Worm (Caenorhabditis elegans) whole organism, early embryonic: ENCODE data around the gene D2024.18.
A peak's percentile ranks its signal among the peaks of the same experiment; 100 is the strongest.

Source experiments
- B0310.2 ChIP-seq: sonication (generic microtip); optimal IDR thresholded peaks from 2 replicates; lab custom pipeline; 2016; ENCODE audit warnings: mild to moderate bottlenecking, missing genetic modification characterization, missing compliant biosample characterization
- F13C5.2 ChIP-seq: sonication (generic microtip); optimal IDR thresholded peaks from 2 replicates; lab custom pipeline; 2017; ENCODE audit warnings: mild to moderate bottlenecking, missing genetic modification characterization, inconsistent platforms, missing compliant biosample characterization
- aly-1 ChIP-seq: sonication (generic microtip); optimal IDR thresholded peaks from 2 replicates; lab custom pipeline; 2016; ENCODE audit warnings: missing genetic modification characterization, missing compliant biosample characterization
- ama-1 ChIP-seq: fragments of 150-350 bp; optimal IDR thresholded peaks from 2 replicates; lab custom pipeline; 2014
- ceh-13 ChIP-seq: fragments of 200-800 bp; sonication (Bioruptor generic); optimal IDR thresholded peaks from 2 replicates; lab custom pipeline; 2018; ENCODE audit warnings: mild to moderate bottlenecking, missing genetic modification characterization, missing compliant biosample characterization
- ceh-36 ChIP-seq: sonication (generic microtip); optimal IDR thresholded peaks from 2 replicates; lab custom pipeline; 2016; ENCODE audit warnings: missing genetic modification characterization, inconsistent platforms, missing compliant biosample characterization
- ets-7 ChIP-seq: sonication (generic microtip); optimal IDR thresholded peaks from 2 replicates; lab custom pipeline; 2016; ENCODE audit warnings: missing genotype, missing genetic modification characterization, missing compliant biosample characterization
- flt-1 ChIP-seq: fragments of 200-800 bp; sonication (Bioruptor generic); IDR thresholded peaks from 2 replicates; pipeline ENCODE4 v1.3.6; 2022; ENCODE audit warnings: missing genetic modification characterization, missing compliant biosample characterization
- hmbx-1 ChIP-seq: sonication (generic microtip); optimal IDR thresholded peaks from 2 replicates; lab custom pipeline; 2016; ENCODE audit warnings: mild to moderate bottlenecking, missing genetic modification characterization, missing compliant biosample characterization
- hmg-4 ChIP-seq: fragments of 200-800 bp; sonication (Bioruptor generic); optimal IDR thresholded peaks from 2 replicates; lab custom pipeline; 2018; ENCODE audit warnings: mild to moderate bottlenecking, missing genetic modification characterization, missing compliant biosample characterization
- hnd-1 ChIP-seq: sonication (generic microtip); optimal IDR thresholded peaks from 2 replicates; lab custom pipeline; 2016; ENCODE audit warnings: missing genetic modification characterization, missing compliant biosample characterization
- pes-1 ChIP-seq: fragments of 200-800 bp; sonication (Bioruptor generic); IDR thresholded peaks from 2 replicates; pipeline ENCODE4 v1.3.6; 2022; ENCODE audit warnings: missing genetic modification reagents, missing genetic modification characterization, missing compliant biosample characterization
- scrt-1 ChIP-seq: fragments of 200-800 bp; sonication (Bioruptor generic); IDR thresholded peaks from 2 replicates; pipeline ENCODE4 v1.3.6; 2022; ENCODE audit warnings: missing genetic modification characterization, missing compliant biosample characterization
- sea-1 ChIP-seq: fragments of 200-800 bp; sonication (Bioruptor generic); conservative IDR thresholded peaks from 2 replicates; pipeline ENCODE4 v1.3.6; 2022; ENCODE audit warnings: missing genetic modification characterization, missing compliant biosample characterization
- tbx-11 ChIP-seq: fragments of 200-800 bp; sonication (Bioruptor generic); IDR thresholded peaks from 2 replicates; pipeline ENCODE4 v1.3.6; 2022; ENCODE audit warnings: missing genetic modification characterization, missing compliant biosample characterization
- tbx-37 ChIP-seq: fragments of 200-800 bp; sonication (Bioruptor generic); conservative IDR thresholded peaks from 2 replicates; pipeline ENCODE4 v1.3.6; 2022; ENCODE audit warnings: missing genetic modification reagents, missing genetic modification characterization, missing compliant biosample characterization
- tra-4 ChIP-seq: sonication (generic microtip); optimal IDR thresholded peaks from 2 replicates; lab custom pipeline; 2017; ENCODE audit warnings: missing genetic modification characterization, missing compliant biosample characterization

Gene D2024.18

DNA sequence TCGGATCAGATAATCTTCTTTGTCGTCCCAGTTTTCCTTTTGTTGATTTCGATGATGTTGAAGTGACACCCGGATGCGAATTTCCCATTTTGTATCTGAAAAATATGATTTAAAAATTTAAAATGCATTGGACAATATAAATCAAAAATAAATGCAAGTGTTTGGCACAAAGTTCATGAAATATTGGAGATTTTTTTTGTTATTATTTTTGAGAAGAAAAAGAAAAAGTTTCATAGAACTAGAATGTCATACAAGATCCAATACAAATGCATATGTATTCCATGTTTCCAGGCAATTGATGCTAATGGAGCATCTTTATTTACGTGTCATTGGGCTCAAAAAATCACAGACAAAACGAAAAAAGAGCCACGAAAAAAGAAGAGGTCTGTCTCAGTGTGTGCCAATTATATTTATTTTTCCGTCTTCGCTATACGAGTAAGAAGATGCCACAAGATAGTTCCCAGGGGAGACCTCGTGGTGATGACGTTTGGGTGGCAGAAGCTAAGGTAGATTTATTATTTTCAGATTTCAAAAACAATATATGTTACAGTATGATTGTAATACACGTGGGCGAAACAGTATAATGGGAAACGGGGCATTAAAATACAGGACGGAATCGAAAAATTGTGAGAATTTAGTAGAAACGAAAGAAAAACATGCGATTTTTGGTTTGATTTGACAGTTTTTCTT, 30.7 kb upstream of the D2024.18 start, which contains the start of the genes glb-23 and R13A1.1:
Gene glb-23, minus strand, starts transcription at position 101 of the 690 bp plus-strand sequence.
Gene R13A1.1, plus strand, starts transcription at position 640 of the 690 bp plus-strand sequence.
- TF ChIP-seq pes-1 (GFP tag; lab: Robert Waterston, UW), result no peak
- TF ChIP-seq sea-1 (GFP tag; lab: Robert Waterston, UW), result no peak
- no peak for TF ChIP-seq tbx-37 (GFP tag; lab: Robert Waterston, UW)
- TF ChIP-seq ama-1, result no peak
- no peak for TF ChIP-seq tra-4 (tag; lab: Kevin White, UChicago)
- no peak for TF ChIP-seq hnd-1 (tag; lab: Kevin White, UChicago)
- no peak for TF ChIP-seq B0310.2
- TF ChIP-seq scrt-1 (GFP tag; lab: Robert Waterston, UW), result no peak
- TF ChIP-seq ceh-13 (GFP tag; lab: Kevin White, UChicago), result no peak
- TF ChIP-seq F13C5.2 (tag; lab: Kevin White, UChicago), result no peak
- TF ChIP-seq tbx-11 (GFP tag; lab: Robert Waterston, UW), result no peak
- TF ChIP-seq hmbx-1 (tag; lab: Kevin White, UChicago), result no peak
- TF ChIP-seq hmg-4, result no peak
- TF ChIP-seq aly-1 (tag; lab: Kevin White, UChicago), result no peak
- TF ChIP-seq flt-1 (GFP tag; lab: Robert Waterston, UW), result no peak
- no peak for TF ChIP-seq ets-7 (tag; lab: Kevin White, UChicago)

DNA sequence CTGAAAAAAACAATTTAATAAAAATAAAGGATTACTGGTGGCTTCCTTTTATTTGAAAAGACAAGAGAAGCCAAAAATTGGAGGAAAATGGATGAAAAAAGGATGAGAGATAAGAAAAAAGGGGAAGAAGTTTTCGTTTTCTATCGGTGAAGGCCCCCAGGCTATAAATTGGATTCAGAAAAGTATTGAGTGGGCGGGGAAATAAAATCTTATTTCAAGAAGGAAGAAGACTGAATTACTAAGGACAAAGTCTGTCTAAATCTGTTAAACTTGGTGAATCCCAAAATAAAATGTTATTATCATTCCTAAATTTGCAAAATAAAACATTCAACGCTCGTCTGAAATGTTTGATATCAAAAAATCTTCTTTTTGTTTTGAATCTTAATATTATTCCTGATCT, 28.2 kb upstream of the D2024.18 start:
- TF ChIP-seq hmbx-1 (tag; lab: Kevin White, UChicago), result no peak
- no peak for TF ChIP-seq ceh-13 (GFP tag; lab: Kevin White, UChicago)
- TF ChIP-seq scrt-1 (GFP tag; lab: Robert Waterston, UW), result no peak
- no peak for TF ChIP-seq ama-1
- TF ChIP-seq pes-1 (GFP tag; lab: Robert Waterston, UW), result no peak
- TF ChIP-seq hnd-1 (tag; lab: Kevin White, UChicago), result no peak
- TF ChIP-seq F13C5.2 (tag; lab: Kevin White, UChicago), result no peak
- TF ChIP-seq B0310.2, result no peak
- no peak for TF ChIP-seq ceh-36 (tag; lab: Kevin White, UChicago)
- no peak for TF ChIP-seq tbx-37 (GFP tag; lab: Robert Waterston, UW)
- no peak for TF ChIP-seq aly-1 (tag; lab: Kevin White, UChicago)
- TF ChIP-seq sea-1 (GFP tag; lab: Robert Waterston, UW), result no peak
- TF ChIP-seq tbx-11 (GFP tag; lab: Robert Waterston, UW), result no peak
- no peak for TF ChIP-seq ets-7 (tag; lab: Kevin White, UChicago)
- TF ChIP-seq tra-4 (tag; lab: Kevin White, UChicago), result no peak
- TF ChIP-seq hmg-4, result no peak

DNA sequence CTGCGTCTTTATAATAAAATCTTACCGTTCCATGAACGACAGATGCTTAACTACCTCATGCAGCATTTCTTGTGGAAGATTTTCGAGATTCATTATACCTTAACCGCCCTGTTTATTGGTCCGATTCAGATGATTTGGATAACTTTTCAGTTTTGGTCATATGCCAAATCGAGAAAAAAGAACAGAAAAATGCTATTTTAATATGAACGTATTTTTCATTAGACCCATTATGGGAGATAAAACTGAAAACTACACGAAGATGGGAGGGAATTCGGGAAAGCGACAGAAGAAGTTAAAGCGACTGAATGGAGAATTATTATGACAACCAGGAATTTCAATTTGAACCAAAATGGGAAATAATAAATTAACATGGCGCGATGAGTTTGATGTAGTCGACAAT, 23.2 kb upstream of the D2024.18 start, which contains the start of gene R13A1.10:
Gene R13A1.10, minus strand, starts transcription at position 101 of the 400 bp plus-strand sequence.
- TF ChIP-seq F13C5.2 (tag; lab: Kevin White, UChicago) (no peak), scrt-1 (GFP tag; lab: Robert Waterston, UW) (no peak), aly-1 (tag; lab: Kevin White, UChicago) (no peak), ama-1 (no peak), B0310.2 (no peak), ceh-13 (GFP tag; lab: Kevin White, UChicago) (no peak), hmg-4 (no peak)

ce11 chrIV:7228208-7228607, 22.1 kb upstream of the D2024.18 start, which contains the start of gene D2024.5:
D2024.5 (minus strand) TSS chrIV:7228308.
- TF ChIP-seq ceh-36 (tag; lab: Kevin White, UChicago), result no peak
- no peak for TF ChIP-seq sea-1 (GFP tag; lab: Robert Waterston, UW)
- TF ChIP-seq B0310.2, result no peak
- no peak for TF ChIP-seq hmbx-1 (tag; lab: Kevin White, UChicago)
- TF ChIP-seq hmg-4, result no peak
- TF ChIP-seq tra-4 (tag; lab: Kevin White, UChicago), result no peak
- no peak for TF ChIP-seq scrt-1 (GFP tag; lab: Robert Waterston, UW)
- TF ChIP-seq ama-1, result no peak
- no peak for TF ChIP-seq flt-1 (GFP tag; lab: Robert Waterston, UW)
- TF ChIP-seq F13C5.2 (tag; lab: Kevin White, UChicago), result no peak
- TF ChIP-seq tbx-37 (GFP tag; lab: Robert Waterston, UW), result no peak
- TF ChIP-seq hnd-1 (tag; lab: Kevin White, UChicago), result no peak
- TF ChIP-seq ceh-13 (GFP tag; lab: Kevin White, UChicago), result no peak
- no peak for TF ChIP-seq aly-1 (tag; lab: Kevin White, UChicago)
- TF ChIP-seq tbx-11 (GFP tag; lab: Robert Waterston, UW), result no peak
- no peak for TF ChIP-seq ets-7 (tag; lab: Kevin White, UChicago)
- no peak for TF ChIP-seq pes-1 (GFP tag; lab: Robert Waterston, UW)

ce11 chrIV:7230198-7230597, 20.1 kb upstream of the D2024.18 start, which contains the start of gene cap-1:
cap-1 (minus strand) TSS chrIV:7230223.
- TF ChIP-seq tbx-11 (GFP tag; lab: Robert Waterston, UW) (no peak), F13C5.2 (tag; lab: Kevin White, UChicago) (peak; percentile 36), tbx-37 (GFP tag; lab: Robert Waterston, UW) (peak; percentile 44; the same call in 1 of the 2 replicates)

DNA sequence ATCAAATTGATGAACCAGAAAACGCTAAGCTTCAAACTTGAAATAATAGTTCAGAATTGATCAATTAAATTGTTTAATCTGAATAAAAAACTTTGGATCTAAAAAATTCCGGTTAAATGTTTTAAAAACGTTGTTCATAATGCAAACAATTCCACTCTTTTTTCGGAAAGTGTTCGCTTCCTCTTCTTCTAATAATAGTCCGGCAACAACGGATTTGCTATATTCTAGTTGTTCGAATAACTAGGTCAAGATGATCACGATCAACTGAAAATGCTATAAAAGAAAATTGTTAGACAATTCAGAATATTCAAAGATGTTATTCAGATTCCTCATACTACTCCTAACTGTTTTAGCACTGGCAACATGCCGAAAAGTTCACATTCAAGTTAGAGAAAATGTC, 19.3 kb upstream of the D2024.18 start, which contains the start of gene D2024.4:
Gene D2024.4, plus strand, starts transcription at position 301 of the 400 bp plus-strand sequence.
- no peak for TF ChIP-seq ceh-13 (GFP tag; lab: Kevin White, UChicago)
- no peak for TF ChIP-seq ama-1
- TF ChIP-seq tra-4 (tag; lab: Kevin White, UChicago), result no peak
- no peak for TF ChIP-seq ceh-36 (tag; lab: Kevin White, UChicago)
- no peak for TF ChIP-seq hmbx-1 (tag; lab: Kevin White, UChicago)

DNA sequence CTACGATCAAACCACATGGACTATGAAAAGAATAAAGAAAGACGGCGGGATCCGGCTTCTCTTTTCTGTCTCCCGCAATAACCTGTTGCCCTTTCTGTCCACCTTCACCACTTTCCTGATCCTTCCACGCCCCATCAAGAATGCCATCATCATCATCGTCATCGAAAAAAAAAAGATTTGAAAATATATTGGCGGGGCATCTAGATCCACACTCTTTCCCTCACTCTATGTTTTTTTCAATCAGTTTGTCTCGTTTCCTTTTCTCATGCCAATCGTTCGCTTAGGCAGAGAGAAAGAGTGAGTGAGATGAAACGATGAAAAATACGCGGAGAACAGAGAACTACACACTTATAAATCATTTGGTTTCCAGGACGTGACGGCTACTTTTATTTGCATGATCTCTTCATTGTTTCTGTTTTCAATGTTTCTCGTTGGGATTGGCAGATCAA, 16.7 kb upstream of the D2024.18 start:
- TF ChIP-seq F13C5.2 (tag; lab: Kevin White, UChicago), result no peak
- TF ChIP-seq ceh-13 (GFP tag; lab: Kevin White, UChicago), result no peak
- no peak for TF ChIP-seq tra-4 (tag; lab: Kevin White, UChicago)
- no peak for TF ChIP-seq ets-7 (tag; lab: Kevin White, UChicago)
- TF ChIP-seq aly-1 (tag; lab: Kevin White, UChicago), result no peak
- no peak for TF ChIP-seq sea-1 (GFP tag; lab: Robert Waterston, UW)
- no peak for TF ChIP-seq hmbx-1 (tag; lab: Kevin White, UChicago)
- TF ChIP-seq tbx-11 (GFP tag; lab: Robert Waterston, UW), result no peak
- TF ChIP-seq hnd-1 (tag; lab: Kevin White, UChicago), result no peak
- TF ChIP-seq flt-1 (GFP tag; lab: Robert Waterston, UW), result no peak
- TF ChIP-seq ceh-36 (tag; lab: Kevin White, UChicago), result no peak
- TF ChIP-seq scrt-1 (GFP tag; lab: Robert Waterston, UW), result no peak
- no peak for TF ChIP-seq tbx-37 (GFP tag; lab: Robert Waterston, UW)
- TF ChIP-seq ama-1, result no peak
- no peak for TF ChIP-seq hmg-4
